Worm (Caenorhabditis elegans): ENCODE results near the gene cdh-4.

Gene cdh-4

ce11 chrIII:4540604-4541003 lies 20.4 kb downstream of the cdh-4 start, which contains the start of gene ugt-62 (continued):
- peak; percentile 9 for TF ChIP-seq mes-2 (tag; optimal IDR thresholded peaks at IDR 0.05; ENCODE audit: poor library complexity, severe bottlenecking)

- TF ChIP-seq mes-2 (tag; optimal IDR thresholded peaks at IDR 0.05; ENCODE audit: poor library complexity, severe bottlenecking) (peak; percentile 54), dpl-1 (GFP tag; optimal IDR thresholded peaks at IDR 0.05) (peak; percentile 25), jun-1 (tag; optimal IDR thresholded peaks at IDR 0.05) (no peak), ceh-20 (GFP tag; IDR thresholded peaks at IDR 0.05) (no peak), lsy-2 (tag; optimal IDR thresholded peaks at IDR 0.05) (peak in 1 of 2 experiments; percentile 46), mep-1 (tag; optimal IDR thresholded peaks at IDR 0.05) (peak; percentile 20), unc-130 (GFP tag; optimal IDR thresholded peaks at IDR 0.05) (no peak)
Measured at ce11 chrIII:4542362-4542931, 22.3 kb downstream of the cdh-4 start, which contains the start of the genes mrps-34 and cisd-3.1. Gene mrps-34, minus strand, starts transcription at chrIII:4542452. Gene cisd-3.1, plus strand, starts transcription at chrIII:4542881.

ce11 chrIII:4544959-4545358 lies 24.8 kb downstream of the cdh-4 start, which contains the start of gene M88.3:
Gene M88.3, minus strand, starts transcription at chrIII:4545059.
- TF ChIP-seq lim-7 (GFP tag; IDR thresholded peaks at IDR 0.05) (no peak), ceh-32 (tag; optimal IDR thresholded peaks at IDR 0.05; ENCODE audit: poor library complexity) (no peak), cey-2 (tag; optimal IDR thresholded peaks at IDR 0.05; ENCODE audit: borderline replicate concordance, insufficient read depth) (no peak), ces-1 (GFP tag; optimal IDR thresholded peaks at IDR 0.05) (no peak), nhr-111 (GFP tag; optimal IDR thresholded peaks at IDR 0.05) (no peak), ceh-20 (GFP tag; IDR thresholded peaks at IDR 0.05) (no peak)

- TF ChIP-seq unc-62 (GFP tag; optimal IDR thresholded peaks at IDR 0.05 in 1 of 2) (peak in 1 of 2 experiments; percentile 2), unc-62 (tag; optimal IDR thresholded peaks at IDR 0.05) (no peak), fkh-10 (GFP tag; optimal IDR thresholded peaks at IDR 0.05) (no peak)
Measured at ce11 chrIII:4548739-4549138, 28.6 kb downstream of the cdh-4 start, which contains the start of gene M88.4. Gene M88.4, plus strand, starts transcription at chrIII:4549039.

ce11 chrIII:4551963-4552362 lies 31.8 kb downstream of the cdh-4 start:
- no peak for TF ChIP-seq snpc-4 (tag; optimal IDR thresholded peaks at IDR 0.05)
- TF ChIP-seq egl-43 (GFP tag; IDR thresholded peaks at IDR 0.05) = peak; percentile 22; the same call in 1 of the 2 replicates
- no peak for TF ChIP-seq daf-19 (GFP tag; conservative IDR thresholded peaks at IDR 0.05)
- no peak for TF ChIP-seq ceh-82 (tag; optimal IDR thresholded peaks at IDR 0.05)
- TF ChIP-seq spr-3 (GFP tag; optimal IDR thresholded peaks at IDR 0.05) = no peak
- no peak for TF ChIP-seq ZK337.2 (GFP tag; IDR thresholded peaks at IDR 0.05)
- no peak for TF ChIP-seq Y105C5A.15 (GFP tag; IDR thresholded peaks at IDR 0.05)
- TF ChIP-seq cey-2 (tag; optimal IDR thresholded peaks at IDR 0.05; ENCODE audit: borderline replicate concordance, insufficient read depth) = no peak
- TF ChIP-seq mxl-3 (GFP tag; optimal IDR thresholded peaks at IDR 0.05) = peak; percentile 92
- TF ChIP-seq nhr-237 (tag; optimal IDR thresholded peaks at IDR 0.05) = no peak
- TF ChIP-seq ztf-11 (tag; optimal IDR thresholded peaks at IDR 0.05) = no peak
- no peak for TF ChIP-seq ztf-7 (tag; optimal IDR thresholded peaks at IDR 0.05)
- no peak for TF ChIP-seq gei-8 (GFP tag; optimal IDR thresholded peaks at IDR 0.05)
- no peak for TF ChIP-seq egl-27 (tag; optimal IDR thresholded peaks at IDR 0.05)
- peak in 1 of 2 experiments; percentile 61 for TF ChIP-seq daf-16 (GFP tag; optimal IDR thresholded peaks at IDR 0.05)
- peak; percentile 82 for TF ChIP-seq daf-16 (tag; optimal IDR thresholded peaks at IDR 0.05)
- TF ChIP-seq Y5F2A.4 (GFP tag; optimal IDR thresholded peaks at IDR 0.05) = no peak
- TF ChIP-seq mxl-2 (GFP tag; conservative IDR thresholded peaks at IDR 0.05) = no peak
- no peak for TF ChIP-seq unc-39 (tag; optimal IDR thresholded peaks at IDR 0.05)
- TF ChIP-seq jun-1 (tag; optimal IDR thresholded peaks at IDR 0.05) = no peak
- TF ChIP-seq zfp-2 (tag; optimal IDR thresholded peaks at IDR 0.05) = no peak
- peak; percentile 64 for TF ChIP-seq nhr-25 (tag; optimal IDR thresholded peaks at IDR 0.05; ENCODE audit: borderline replicate concordance, insufficient read depth)
- TF ChIP-seq snpc-1.2 (GFP tag; IDR thresholded peaks at IDR 0.05) = no peak
- TF ChIP-seq fkh-10 (GFP tag; optimal IDR thresholded peaks at IDR 0.05) = peak; percentile 31
- no peak for TF ChIP-seq dmd-9 (GFP tag; IDR thresholded peaks at IDR 0.05)
- no peak for TF ChIP-seq F26F4.8 (GFP tag; conservative IDR thresholded peaks at IDR 0.05)
- peak; percentile 95 for TF ChIP-seq hlh-11 (tag; optimal IDR thresholded peaks at IDR 0.05)
- no peak for TF ChIP-seq aly-2 (tag; optimal IDR thresholded peaks at IDR 0.05)
- no peak for TF ChIP-seq nhr-111 (GFP tag; optimal IDR thresholded peaks at IDR 0.05)
- TF ChIP-seq lir-3 (tag; optimal IDR thresholded peaks at IDR 0.05) = no peak
- TF ChIP-seq nhr-28 (tag; optimal IDR thresholded peaks at IDR 0.05) = peak; percentile 91

Measured in whole organism, L4 larva.